Worm (Caenorhabditis elegans): ENCODE measurements around the gene fbxa-90.

fbxa-90 gene

DNA sequence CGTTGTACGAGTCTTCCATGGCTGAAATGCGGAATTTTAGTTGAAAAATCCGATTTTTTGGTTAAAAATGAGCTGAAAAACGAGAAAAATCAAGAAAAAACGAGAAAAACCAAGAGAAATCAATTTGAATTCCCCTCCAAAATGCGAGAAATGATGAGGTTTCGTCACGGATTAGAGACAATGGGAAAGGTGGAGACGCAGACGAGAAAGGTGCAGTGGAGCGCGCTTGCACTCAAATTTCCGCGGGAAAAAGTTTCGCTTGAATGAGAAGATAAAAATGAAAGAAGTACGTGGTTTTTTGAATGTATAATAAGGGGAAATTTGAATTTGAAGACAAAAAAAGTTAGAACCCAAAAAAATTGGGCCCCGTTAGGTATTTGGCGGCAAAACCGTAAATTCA, 959 bp upstream of the fbxa-90 start, which contains the start of gene efl-1 (continued):
- TF ChIP-seq rec-8 (tag; optimal IDR thresholded peaks at IDR 0.05), result no peak
- peak; percentile 97 for TF ChIP-seq lin-54 (GFP tag; optimal IDR thresholded peaks at IDR 0.05)
- TF ChIP-seq hlh-12 (tag; optimal IDR thresholded peaks at IDR 0.05), result no peak
- peak; percentile 72; the same call in 1 of the 2 replicates for TF ChIP-seq Y53G8AR.9 (GFP tag; conservative IDR thresholded peaks at IDR 0.05)
- TF ChIP-seq ztf-25 (GFP tag; IDR thresholded peaks at IDR 0.05), result no peak
- TF ChIP-seq lin-35 (GFP tag; optimal IDR thresholded peaks at IDR 0.05), result peak; percentile 79 to 97 (median 83)
- no peak for TF ChIP-seq hlh-26 (GFP tag; conservative IDR thresholded peaks at IDR 0.05)
- peak; percentile 87 for TF ChIP-seq lin-40 (tag; optimal IDR thresholded peaks at IDR 0.05)
- no peak for TF ChIP-seq chd-7 (tag; optimal IDR thresholded peaks at IDR 0.05)
- TF ChIP-seq K12H6.12 (tag; optimal IDR thresholded peaks at IDR 0.05), result peak; percentile 42
- no peak for TF ChIP-seq T26A5.8 (tag; optimal IDR thresholded peaks at IDR 0.05)
- TF ChIP-seq ztf-18 (tag; optimal IDR thresholded peaks at IDR 0.05), result no peak
- peak; percentile 98 for TF ChIP-seq dpl-1 (GFP tag; optimal IDR thresholded peaks at IDR 0.05)
- peak; percentile 52 for TF ChIP-seq ztf-26 (tag; optimal IDR thresholded peaks at IDR 0.05)
- no peak for TF ChIP-seq lsy-27 (tag; optimal IDR thresholded peaks at IDR 0.05; ENCODE audit: borderline replicate concordance, insufficient read depth)
- TF ChIP-seq ceh-79 (tag; optimal IDR thresholded peaks at IDR 0.05), result no peak
- TF ChIP-seq F57C9.4 (tag; optimal IDR thresholded peaks at IDR 0.05), result no peak
- TF ChIP-seq snpc-1.1 (tag; optimal IDR thresholded peaks at IDR 0.05; ENCODE audit: insufficient read depth), result peak; percentile 86
- 0 out of 2 replicates have a peak, but pooled peaks have one; percentile 38 for TF ChIP-seq Y53F4B.3 (GFP tag; IDR thresholded peaks at IDR 0.05)
- peak; percentile 11 for TF ChIP-seq F23B12.7 (tag; optimal IDR thresholded peaks at IDR 0.05; ENCODE audit: insufficient read depth)
- TF ChIP-seq unc-130 (GFP tag; optimal IDR thresholded peaks at IDR 0.05), result no peak
- peak; percentile 49 for TF ChIP-seq snpc-1.3 (tag; optimal IDR thresholded peaks at IDR 0.05; ENCODE audit: insufficient read depth)
- peak; percentile 72; the same call in 1 of the 2 replicates for TF ChIP-seq Y56A3A.18 (GFP tag; IDR thresholded peaks at IDR 0.05)
- TF ChIP-seq F55B11.4 (tag; optimal IDR thresholded peaks at IDR 0.05; ENCODE audit: borderline replicate concordance, insufficient read depth), result no peak
- peak; percentile 35 for TF ChIP-seq madf-8 (GFP tag; conservative IDR thresholded peaks at IDR 0.05)
- peak; percentile 96 for TF ChIP-seq attf-5 (GFP tag; optimal IDR thresholded peaks at IDR 0.05)
- TF ChIP-seq ceh-91 (GFP tag; IDR thresholded peaks at IDR 0.05), result no peak
- TF ChIP-seq madf-6 (GFP tag; IDR thresholded peaks at IDR 0.05), result peak; percentile 81
- no peak for TF ChIP-seq ztf-28 (GFP tag; IDR thresholded peaks at IDR 0.05)
- no peak for TF ChIP-seq sdz-38 (tag; optimal IDR thresholded peaks at IDR 0.05)

DNA sequence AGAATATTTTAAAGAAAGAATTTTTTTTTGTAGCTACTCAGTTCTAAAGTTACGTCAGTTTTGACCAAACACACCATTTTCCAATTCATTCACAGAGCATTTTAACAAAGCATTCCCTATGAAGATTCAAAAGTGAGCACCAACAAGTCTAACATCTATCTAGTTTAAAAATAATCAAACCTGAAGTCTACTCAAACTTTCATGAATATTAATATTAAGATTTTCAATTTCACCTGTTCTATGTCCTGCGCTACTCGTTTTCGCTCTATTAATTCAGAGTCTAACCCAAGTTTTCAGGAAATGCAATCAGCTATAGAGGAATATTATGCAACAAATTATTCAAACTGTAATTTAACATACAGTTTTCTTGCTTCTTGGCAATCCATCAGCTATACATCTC, 5.5 kb downstream of the fbxa-90 start, which contains the start of gene srh-119:
Gene srh-119, plus strand, starts transcription at position 301 of the 400 bp plus-strand sequence.
- no peak for TF ChIP-seq ama-1 (optimal IDR thresholded peaks at IDR 0.05)
- no peak for TF ChIP-seq ama-1 (GFP tag; optimal IDR thresholded peaks at IDR 0.05)
- TF ChIP-seq tbp1 (GFP tag; optimal IDR thresholded peaks at IDR 0.05), result no peak
- no peak for TF ChIP-seq B0019.2 (GFP tag; conservative IDR thresholded peaks at IDR 0.05)
- TF ChIP-seq lsl-1 (GFP tag; optimal IDR thresholded peaks at IDR 0.05), result no peak
- TF ChIP-seq pha-4 (tag; optimal IDR thresholded peaks at IDR 0.05), result no peak
- no peak for TF ChIP-seq egl-44 (GFP tag; IDR thresholded peaks at IDR 0.05)
- TF ChIP-seq cebp-2 (GFP tag; IDR thresholded peaks at IDR 0.05), result no peak
- TF ChIP-seq mxl-1 (tag; optimal IDR thresholded peaks at IDR 0.05), result no peak
- no peak for TF ChIP-seq K11D2.4 (GFP tag; IDR thresholded peaks at IDR 0.05)
- no peak for TF ChIP-seq Y79H2A.3 (GFP tag; conservative IDR thresholded peaks at IDR 0.05)
- no peak for TF ChIP-seq aptf-3 (GFP tag; IDR thresholded peaks at IDR 0.05)

Measured in whole organism, young adult.